Worm (Caenorhabditis elegans): ENCODE data around the gene nspg-8.

ce11 chrIII:1136827-1137378, 45.0 kb upstream of the nspg-8 start:
- TF ChIP-seq unc-62 (GFP tag; optimal IDR thresholded peaks at IDR 0.05) (no peak), elt-3 (tag; optimal IDR thresholded peaks at IDR 0.05) (no peak), drap-1 (GFP tag; optimal IDR thresholded peaks at IDR 0.05) (no peak), ces-1 (GFP tag; optimal IDR thresholded peaks at IDR 0.05) (peak; percentile 49), ztf-11 (tag; optimal IDR thresholded peaks at IDR 0.05) (no peak), elt-1 (tag; optimal IDR thresholded peaks at IDR 0.05; ENCODE audit: borderline replicate concordance, insufficient read depth) (no peak), snpc-4 (tag; optimal IDR thresholded peaks at IDR 0.05) (no peak), nhr-76 (tag; optimal IDR thresholded peaks at IDR 0.05) (no peak), nhr-12 (tag; optimal IDR thresholded peaks at IDR 0.05) (no peak), unc-39 (tag; optimal IDR thresholded peaks at IDR 0.05) (no peak), mls-2 (tag; optimal IDR thresholded peaks at IDR 0.05) (no peak), lin-13 (tag; optimal IDR thresholded peaks at IDR 0.05) (no peak), pha-4 (tag; optimal IDR thresholded peaks at IDR 0.05) (no peak)
